Fruit fly (Drosophila melanogaster) Kc167 (cell line): Measurements from ENCODE around the gene CG11374.

ENCODE experiments used
- Myc ChIP-seq: fragments of >200 bp; optimal IDR thresholded peaks from 2 replicates; lab custom pipeline; 2017; ENCODE audit warnings: missing external identifiers
- Sin3A ChIP-seq: fragments of >200 bp; optimal IDR thresholded peaks from 2 replicates; lab custom pipeline; 2018; ENCODE audit warnings: missing external identifiers
- h ChIP-seq: fragments of >200 bp; optimal IDR thresholded peaks from 3 replicates; lab custom pipeline; 2018; ENCODE audit warnings: missing external identifiers
- insv ChIP-seq: fragments of >200 bp; optimal IDR thresholded peaks from 3 replicates; lab custom pipeline; 2018; ENCODE audit warnings: missing external identifiers
- psq ChIP-seq: fragments of >200 bp; optimal IDR thresholded peaks from 2 replicates; lab custom pipeline; 2017; ENCODE audit warnings: missing external identifiers
- ttk ChIP-seq: sonication (Bioruptor generic); optimal IDR thresholded peaks from 2 replicates; lab custom pipeline; 2017; ENCODE audit warnings: missing external identifiers

The CG11374 gene

DNA sequence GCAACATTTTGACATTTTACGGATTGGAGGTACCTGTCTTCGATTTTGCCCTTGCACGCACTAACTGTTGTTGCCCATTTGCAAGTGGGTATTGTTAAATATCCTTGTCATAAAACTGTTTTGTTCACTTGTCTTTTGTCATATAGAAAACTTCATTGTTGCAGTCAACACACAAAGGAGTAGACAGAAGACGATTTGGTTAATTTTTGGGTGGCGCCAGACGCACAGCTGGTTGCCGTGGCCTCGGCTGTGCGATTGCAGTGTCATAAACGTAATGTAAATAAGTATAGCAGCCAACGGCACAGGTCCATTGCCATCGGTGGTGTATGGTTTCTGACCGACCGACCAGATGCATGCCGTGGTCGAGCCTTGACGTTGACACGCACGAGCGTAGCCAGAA lies 15.2 kb downstream of the CG11374 start:
- no peak for TF ChIP-seq ttk (lab: Kevin White, UChicago)
- TF ChIP-seq psq = no peak
- no peak for TF ChIP-seq insv
- TF ChIP-seq h (lab: Kevin White, UChicago) = no peak
- no peak for TF ChIP-seq Myc (lab: Kevin White, UChicago)

- no peak for TF ChIP-seq insv
- no peak for TF ChIP-seq h (lab: Kevin White, UChicago)
- TF ChIP-seq psq = no peak
- no peak for TF ChIP-seq ttk (lab: Kevin White, UChicago)
- no peak for TF ChIP-seq Myc (lab: Kevin White, UChicago)
- TF ChIP-seq Sin3A (lab: Kevin White, UChicago) = no peak
Measured at dm6 chr2L:91830-92229, 15.7 kb downstream of the CG11374 start.

- TF ChIP-seq Myc (lab: Kevin White, UChicago) (no peak), psq (no peak), Sin3A (lab: Kevin White, UChicago) (no peak), ttk (lab: Kevin White, UChicago) (no peak), h (lab: Kevin White, UChicago) (no peak), insv (no peak)
Measured at dm6 chr2L:92993-93392, 16.8 kb downstream of the CG11374 start.

DNA sequence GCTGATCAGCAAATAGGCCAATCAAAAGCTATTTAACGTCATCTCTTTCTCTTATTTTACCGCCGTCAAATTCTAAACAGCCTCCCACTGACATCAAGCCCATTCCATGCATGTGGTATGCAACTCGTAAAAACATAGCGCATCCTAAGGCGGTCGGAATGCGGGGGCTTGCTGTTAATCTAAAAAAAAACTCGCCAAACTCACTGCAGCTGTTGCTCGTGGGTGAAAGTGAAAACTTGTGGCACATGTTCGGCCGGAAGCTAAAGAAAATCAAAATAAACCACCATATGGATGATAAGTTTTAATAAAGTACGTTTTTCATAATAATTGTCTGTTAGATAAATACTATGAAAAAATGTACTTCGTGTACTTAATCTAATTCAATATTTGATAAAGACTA lies 17.9 kb downstream of the CG11374 start:
- no peak for TF ChIP-seq ttk (lab: Kevin White, UChicago)
- TF ChIP-seq insv = no peak
- no peak for TF ChIP-seq Sin3A (lab: Kevin White, UChicago)
- TF ChIP-seq h (lab: Kevin White, UChicago) = no peak
- no peak for TF ChIP-seq psq
- TF ChIP-seq Myc (lab: Kevin White, UChicago) = no peak

DNA sequence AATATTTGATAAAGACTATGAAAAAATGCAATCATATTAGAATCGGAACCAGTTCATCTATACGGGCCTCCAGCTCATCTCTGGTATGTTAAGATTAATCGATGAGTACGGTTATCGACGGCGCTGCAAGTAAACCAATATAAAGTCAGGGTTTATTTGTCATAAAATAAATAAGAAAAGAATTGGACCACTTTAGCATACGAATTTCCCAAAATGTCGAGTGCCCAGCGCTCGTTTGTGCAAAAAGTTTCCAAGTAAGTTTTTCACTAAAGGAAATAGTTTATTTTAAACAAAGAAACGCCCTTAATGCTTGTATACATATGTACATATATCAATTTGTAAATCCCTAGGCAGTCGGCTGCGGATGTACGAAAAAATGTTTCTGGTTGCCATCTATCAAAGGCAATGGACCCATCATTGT lies 18.5 kb downstream of the CG11374 start, which contains the start of gene Zir:
Gene Zir (plus strand): TSS at position 101 of the 421 bp plus-strand sequence.
- TF ChIP-seq psq (no peak), insv (no peak), Myc (lab: Kevin White, UChicago) (no peak), Sin3A (lab: Kevin White, UChicago) (no peak), ttk (lab: Kevin White, UChicago) (no peak), h (lab: Kevin White, UChicago) (no peak)

DNA sequence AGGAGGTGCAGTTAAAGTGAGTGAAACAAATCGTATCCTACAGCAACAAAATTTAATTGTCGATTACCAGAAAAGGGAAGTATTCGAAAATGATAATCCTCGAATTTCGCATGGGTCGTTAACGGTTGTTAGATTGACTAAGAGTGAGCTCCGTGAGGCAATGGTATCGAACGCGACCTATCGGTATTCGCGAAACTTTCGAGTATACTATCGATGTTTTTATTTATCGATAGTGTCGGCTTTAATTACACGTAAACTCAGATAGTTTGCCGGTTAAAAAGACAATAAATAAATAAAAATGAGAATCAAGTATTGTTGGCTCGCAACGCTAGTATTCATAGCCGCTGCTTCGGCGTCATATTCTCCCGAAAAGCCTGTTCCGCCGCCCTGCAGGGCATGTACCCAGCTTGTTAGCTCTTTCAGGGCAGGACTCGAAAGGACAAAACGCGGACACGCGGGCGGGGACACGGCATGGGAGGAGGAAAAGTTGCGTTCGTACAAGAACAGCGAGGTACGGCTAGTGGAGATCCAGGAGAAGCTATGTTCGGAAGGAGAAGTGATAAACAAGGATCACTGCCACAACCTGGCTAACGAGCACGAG lies 26.1 kb downstream of the CG11374 start, which contains the start of gene Creld:
Gene Creld (plus strand): TSS at position 220 of the 601 bp plus-strand sequence.
- no peak for TF ChIP-seq psq
- no peak for TF ChIP-seq ttk (lab: Kevin White, UChicago)
- no peak for TF ChIP-seq insv
- no peak for TF ChIP-seq Sin3A (lab: Kevin White, UChicago)
- no peak for TF ChIP-seq Myc (lab: Kevin White, UChicago)
- TF ChIP-seq h (lab: Kevin White, UChicago) = no peak

- TF ChIP-seq h (lab: Kevin White, UChicago) (no peak), Sin3A (lab: Kevin White, UChicago) (no peak), psq (no peak), insv (no peak), ttk (lab: Kevin White, UChicago) (no peak), Myc (lab: Kevin White, UChicago) (no peak)
Measured at dm6 chr2L:106540-106939, 30.4 kb downstream of the CG11374 start, which contains the start of the genes Nhe1 and Sam-S. Nhe1 (minus strand) TSS chr2L:106732. Sam-S (plus strand) TSS chr2L:106903.

dm6 chr2L:107032-107431 lies 30.9 kb downstream of the CG11374 start:
- TF ChIP-seq insv = no peak
- no peak for TF ChIP-seq Myc (lab: Kevin White, UChicago)
- TF ChIP-seq ttk (lab: Kevin White, UChicago) = no peak
- no peak for TF ChIP-seq Sin3A (lab: Kevin White, UChicago)
- TF ChIP-seq h (lab: Kevin White, UChicago) = no peak
- TF ChIP-seq psq = no peak

- TF ChIP-seq ttk (lab: Kevin White, UChicago) = no peak
- TF ChIP-seq h (lab: Kevin White, UChicago) = no peak
- TF ChIP-seq Myc (lab: Kevin White, UChicago) = no peak
- no peak for TF ChIP-seq psq
- TF ChIP-seq Sin3A (lab: Kevin White, UChicago) = no peak
- no peak for TF ChIP-seq insv
Measured at dm6 chr2L:107476-108436, 31.6 kb downstream of the CG11374 start.

DNA sequence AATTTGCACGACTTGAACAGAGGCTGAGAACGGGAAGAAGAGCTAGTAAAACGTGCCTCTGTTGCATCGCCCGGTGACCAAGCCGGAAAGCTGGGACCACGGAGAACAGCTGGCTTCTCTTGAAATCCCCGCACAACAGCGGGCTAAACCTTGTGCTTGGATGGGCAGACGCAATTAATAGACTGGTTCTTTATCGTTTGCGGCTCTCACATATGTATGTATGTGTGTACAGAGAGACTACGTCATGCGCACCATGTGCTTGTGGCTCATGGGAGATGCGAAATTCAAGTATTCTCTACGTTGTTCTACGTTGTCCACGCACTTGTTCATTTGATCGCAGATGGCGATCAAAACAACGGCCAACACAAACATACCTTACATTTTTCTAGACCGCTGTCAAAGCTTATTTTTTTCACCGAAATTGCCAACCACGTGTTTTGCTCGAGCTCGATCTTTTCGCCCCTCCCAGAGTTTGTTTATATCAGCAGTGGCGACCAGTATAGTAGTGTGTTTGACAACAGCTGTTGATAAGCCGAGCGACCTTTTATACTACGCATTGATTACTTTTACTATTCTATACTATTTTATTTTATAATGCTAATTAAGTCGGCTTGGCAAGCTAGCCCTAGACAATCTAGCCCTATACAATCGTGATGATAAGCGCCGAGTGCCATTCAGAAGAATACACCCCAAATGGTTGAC lies 33.1 kb downstream of the CG11374 start:
- TF ChIP-seq ttk (lab: Kevin White, UChicago) (no peak), h (lab: Kevin White, UChicago) (no peak), psq (no peak), Sin3A (lab: Kevin White, UChicago) (no peak), insv (no peak), Myc (lab: Kevin White, UChicago) (no peak)

DNA sequence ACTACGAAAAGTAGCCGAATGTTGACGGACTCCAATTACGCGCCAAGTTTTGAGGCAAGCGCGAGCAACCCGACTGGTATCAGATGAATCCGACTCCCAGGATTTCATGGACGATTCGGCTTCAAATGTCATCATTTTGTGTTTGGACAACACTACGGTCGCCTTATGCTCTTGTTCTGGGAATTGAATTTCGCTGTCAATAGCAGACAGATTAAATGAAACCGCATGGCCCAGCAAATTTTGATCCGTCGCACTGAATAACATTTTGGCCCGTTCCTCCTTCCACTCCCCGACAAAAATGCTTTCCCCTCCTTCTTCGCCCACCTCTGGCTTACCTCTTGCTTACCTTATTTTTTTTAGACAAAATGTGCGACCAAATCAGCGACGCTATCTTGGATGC lies 33.9 kb downstream of the CG11374 start:
- TF ChIP-seq psq = no peak
- no peak for TF ChIP-seq ttk (lab: Kevin White, UChicago)
